Worm (Caenorhabditis elegans) whole organism, L4 larva: ENCODE data around the gene com-1.

Source experiments
- F10B5.3 ChIP-seq: sonication (generic microtip); optimal IDR thresholded peaks from 2 replicates; lab custom pipeline; 2016; ENCODE audit warnings: mild to moderate bottlenecking, missing genetic modification characterization, missing compliant biosample characterization
- F26F4.8 ChIP-seq: fragments of 200-800 bp; sonication (Bioruptor generic); conservative IDR thresholded peaks from 2 replicates; pipeline ENCODE4 v1.3.6; 2022; ENCODE audit warnings: missing genetic modification characterization, missing compliant biosample characterization
- F37D6.2 ChIP-seq: sonication (generic microtip); optimal IDR thresholded peaks from 2 replicates; lab custom pipeline; 2016; ENCODE audit warnings: mild to moderate bottlenecking, missing genetic modification characterization, missing compliant biosample characterization
- F44E2.7 ChIP-seq: fragments of 200-800 bp; sonication (Bioruptor generic); IDR thresholded peaks from 2 replicates; pipeline ENCODE4 v2.1.2; 2022; ENCODE audit warnings: missing genetic modification characterization, missing compliant biosample characterization
- F49E8.2 ChIP-seq: sonication (generic microtip); optimal IDR thresholded peaks from 2 replicates; lab custom pipeline; 2016; ENCODE audit warnings: missing compliant biosample characterization, mild to moderate bottlenecking, missing genetic modification characterization, borderline replicate concordance
- Y105C5A.15 ChIP-seq: fragments of 200-800 bp; sonication (Bioruptor generic); IDR thresholded peaks from 2 replicates; pipeline ENCODE4 v1.3.6; 2022; ENCODE audit warnings: missing genetic modification characterization, missing compliant biosample characterization
- Y75B8A.6 ChIP-seq: fragments of 200-800 bp; sonication (Bioruptor generic); IDR thresholded peaks from 2 replicates; pipeline ENCODE4 v1.3.6; 2022; ENCODE audit warnings: missing genetic modification reagents, missing genetic modification characterization, missing compliant biosample characterization
- ZK337.2 ChIP-seq: fragments of 200-800 bp; sonication (Bioruptor generic); IDR thresholded peaks from 2 replicates; pipeline ENCODE4 v1.3.6; 2022; ENCODE audit warnings: missing genetic modification reagents, missing genetic modification characterization, missing compliant biosample characterization
- ZK546.5 ChIP-seq, 2 experiments: sonication (generic microtip); optimal IDR thresholded peaks; 2 replicates each; lab custom pipeline; 2017; ENCODE audit warnings: missing biosample characterization in 2 of 2, missing genetic modification characterization in 2 of 2
- ama-1 ChIP-seq: fragments of 150-350 bp; optimal IDR thresholded peaks from 2 replicates; lab custom pipeline; 2014; ENCODE audit warnings: inconsistent platforms, mixed read lengths
- ceh-32 ChIP-seq: sonication (generic microtip); optimal IDR thresholded peaks from 2 replicates; lab custom pipeline; 2016; ENCODE audit warnings: mild to moderate bottlenecking, missing genetic modification characterization, missing compliant biosample characterization; ENCODE audit not compliant: poor library complexity
- ceh-44 ChIP-seq: fragments of 200-800 bp; sonication (Bioruptor generic); IDR thresholded peaks from 2 replicates; pipeline ENCODE4 v1.3.6; 2022; ENCODE audit warnings: missing genetic modification reagents, missing genetic modification characterization, missing compliant biosample characterization
- ceh-82 ChIP-seq: sonication (generic microtip); optimal IDR thresholded peaks from 2 replicates; lab custom pipeline; 2017; ENCODE audit warnings: missing biosample characterization, missing genetic modification characterization
- cey-2 ChIP-seq: sonication (generic microtip); optimal IDR thresholded peaks from 3 replicates; lab custom pipeline; 2017; ENCODE audit warnings: missing genetic modification characterization, mild to moderate bottlenecking, missing compliant biosample characterization, antibody characterized with exemption, borderline replicate concordance; ENCODE audit not compliant: insufficient read depth
- ctbp-1 ChIP-seq: fragments of 200-800 bp; sonication (Bioruptor generic); IDR thresholded peaks from 2 replicates; pipeline ENCODE4 v1.3.6; 2022; ENCODE audit warnings: missing genetic modification reagents, missing genetic modification characterization, missing compliant biosample characterization
- daf-8 ChIP-seq: fragments of 200-800 bp; sonication (Bioruptor generic); IDR thresholded peaks from 2 replicates; pipeline ENCODE4 v1.3.6; 2022; ENCODE audit warnings: missing genetic modification characterization, missing compliant biosample characterization
- dmd-6 ChIP-seq: fragments of 200-800 bp; sonication (Bioruptor generic); IDR thresholded peaks from 2 replicates; pipeline ENCODE4 v1.3.6; 2022; ENCODE audit warnings: missing genetic modification reagents, missing genetic modification characterization, missing compliant biosample characterization
- dpl-1 ChIP-seq: fragments of 150-350 bp; optimal IDR thresholded peaks from 2 replicates; lab custom pipeline; 2014; ENCODE audit warnings: missing biosample characterization, missing genetic modification reagents, missing genetic modification characterization
- hif-1 ChIP-seq, 2 experiments: sonication (generic microtip); optimal IDR thresholded peaks; 2 replicates each; lab custom pipeline; 2016 to 2017; ENCODE audit warnings: missing compliant biosample characterization in 2 of 2, missing genetic modification characterization in 2 of 2, missing genetic modification reagents in 2 of 2, missing genotype in 2 of 2, mild to moderate bottlenecking in 1 of 2
- hlh-30 ChIP-seq: sonication (generic microtip); optimal IDR thresholded peaks from 2 replicates; lab custom pipeline; 2017; ENCODE audit warnings: antibody characterized with exemption, mild to moderate bottlenecking, missing genetic modification characterization, missing compliant biosample characterization; ENCODE audit not compliant: insufficient read depth
- hmg-1.1 ChIP-seq: fragments of 200-800 bp; sonication (Bioruptor generic); IDR thresholded peaks from 2 replicates; pipeline ENCODE4 v1.3.6; 2022; ENCODE audit warnings: missing genetic modification reagents, missing genetic modification characterization, missing compliant biosample characterization
- jun-1 ChIP-seq: fragments of 150-350 bp; optimal IDR thresholded peaks from 2 replicates; lab custom pipeline; 2014; ENCODE audit warnings: missing biosample characterization, missing genetic modification reagents, missing genetic modification characterization
- lin-1 ChIP-seq: fragments of 200-800 bp; sonication (Bioruptor generic); IDR thresholded peaks from 2 replicates; pipeline ENCODE4 v1.3.6; 2022; ENCODE audit warnings: missing genetic modification reagents, missing genetic modification characterization, missing compliant biosample characterization
- lin-15B ChIP-seq: fragments of 150-350 bp; sonication (generic microtip); optimal IDR thresholded peaks from 3 replicates; lab custom pipeline; 2014; ENCODE audit warnings: missing biosample characterization, missing genetic modification characterization
- lin-29 ChIP-seq: fragments of 200-800 bp; sonication (Bioruptor generic); IDR thresholded peaks from 2 replicates; pipeline ENCODE4 v1.3.6; 2022; ENCODE audit warnings: missing genetic modification reagents, missing genetic modification characterization, missing compliant biosample characterization
- lin-38 ChIP-seq: fragments of 200-800 bp; sonication (Bioruptor generic); IDR thresholded peaks from 2 replicates; pipeline ENCODE4 v1.3.6; 2022; ENCODE audit warnings: missing genetic modification reagents, missing genetic modification characterization, missing compliant biosample characterization
- lsy-2 ChIP-seq, 2 experiments: fragments of 150-350 bp in 1 of 2; sonication (generic microtip) in 1 of 2; optimal IDR thresholded peaks; 2 replicates each; lab custom pipeline; 2014 to 2017; ENCODE audit warnings: missing biosample characterization in 2 of 2, missing genetic modification characterization in 2 of 2
- madf-5 ChIP-seq, 2 experiments: fragments of 200-800 bp; sonication (Bioruptor generic); IDR thresholded peaks; 2 replicates each; pipeline ENCODE4 v1.3.6; 2022; ENCODE audit warnings: missing compliant biosample characterization in 2 of 2, missing genetic modification characterization in 2 of 2
- mdl-1 ChIP-seq, 2 experiments: fragments of 150-350 bp in 1 of 2; sonication (generic microtip) in 1 of 2; optimal IDR thresholded peaks; 2 replicates each; lab custom pipeline; 2014 to 2017; ENCODE audit warnings: missing biosample characterization in 2 of 2, missing genetic modification characterization in 2 of 2
- mes-2 ChIP-seq: sonication (generic microtip); optimal IDR thresholded peaks from 2 replicates; lab custom pipeline; 2016; ENCODE audit warnings: missing genotype, mild to moderate bottlenecking, missing genetic modification characterization, missing compliant biosample characterization; ENCODE audit not compliant: poor library complexity, severe bottlenecking
- mxl-3 ChIP-seq: fragments of 200-800 bp; sonication (Bioruptor generic); optimal IDR thresholded peaks from 2 replicates; lab custom pipeline; 2018; ENCODE audit warnings: mild to moderate bottlenecking, missing genetic modification characterization, missing compliant biosample characterization
- nhr-10 ChIP-seq: fragments of 150-350 bp; optimal IDR thresholded peaks from 2 replicates; lab custom pipeline; 2014; ENCODE audit warnings: missing biosample characterization, missing genetic modification characterization
- nhr-11 ChIP-seq: fragments of 150-350 bp; optimal IDR thresholded peaks from 2 replicates; lab custom pipeline; 2014; ENCODE audit warnings: missing biosample characterization, missing genetic modification characterization
- nhr-237 ChIP-seq: sonication (generic microtip); optimal IDR thresholded peaks from 2 replicates; lab custom pipeline; 2017; ENCODE audit warnings: missing biosample characterization, missing genetic modification characterization
- nhr-25 ChIP-seq: sonication (generic microtip); optimal IDR thresholded peaks from 2 replicates; lab custom pipeline; 2017; ENCODE audit warnings: missing genetic modification characterization, mild to moderate bottlenecking, missing compliant biosample characterization, antibody characterized with exemption, moderate library complexity, borderline replicate concordance; ENCODE audit not compliant: insufficient read depth
- nhr-48 ChIP-seq: sonication (generic microtip); optimal IDR thresholded peaks from 2 replicates; lab custom pipeline; 2016; ENCODE audit warnings: mild to moderate bottlenecking, missing genetic modification characterization, missing compliant biosample characterization
- pha-4 ChIP-seq, 2 experiments: fragments of 150-350 bp in 1 of 2; fragments of 200-800 bp in 1 of 2; sonication (Bioruptor generic) in 1 of 2; IDR thresholded peaks in 1 of 2; optimal IDR thresholded peaks in 1 of 2; 2 replicates each; pipeline versions ENCODE4 v1.3.6 to Lab custom; 2014 to 2022; ENCODE audit warnings: missing genetic modification characterization in 2 of 2, missing genetic modification reagents in 2 of 2, missing biosample characterization in 1 of 2, missing compliant biosample characterization in 1 of 2
- php-3 ChIP-seq: fragments of 200-800 bp; sonication (Bioruptor generic); IDR thresholded peaks from 2 replicates; pipeline ENCODE4 v1.3.6; 2022; ENCODE audit warnings: missing genetic modification reagents, missing genetic modification characterization, missing compliant biosample characterization
- saeg-2 ChIP-seq: fragments of 200-800 bp; sonication (Bioruptor generic); IDR thresholded peaks from 2 replicates; pipeline ENCODE4 v1.3.6; 2022; ENCODE audit warnings: missing genetic modification reagents, missing genetic modification characterization, missing compliant biosample characterization
- tag-97 ChIP-seq: fragments of 200-800 bp; sonication (Bioruptor generic); IDR thresholded peaks from 2 replicates; pipeline ENCODE4 v1.3.6; 2022; ENCODE audit warnings: missing genetic modification characterization, missing compliant biosample characterization
- tra-1 ChIP-seq: fragments of 200-800 bp; sonication (Bioruptor generic); IDR thresholded peaks from 2 replicates; pipeline ENCODE4 v1.3.6; 2022; ENCODE audit warnings: missing genetic modification reagents, missing genetic modification characterization, missing compliant biosample characterization
- unc-130 ChIP-seq: sonication (generic microtip); optimal IDR thresholded peaks from 2 replicates; lab custom pipeline; 2016; ENCODE audit warnings: missing genetic modification reagents, missing genetic modification characterization, missing compliant biosample characterization
- unc-39 ChIP-seq: sonication (generic microtip); optimal IDR thresholded peaks from 2 replicates; lab custom pipeline; 2017; ENCODE audit warnings: missing biosample characterization, missing genetic modification characterization
- unc-62 ChIP-seq, 3 experiments: fragments of 150-350 bp in 1 of 3; sonication (generic microtip); optimal IDR thresholded peaks in 2 of 3; peaks in 1 of 3; 1 replicate in 1 of 3; 2 replicates in 2 of 3; lab custom pipeline; 2014 to 2017; ENCODE audit warnings: missing biosample characterization in 3 of 3, missing genetic modification characterization in 3 of 3, missing genetic modification reagents in 3 of 3, missing genotype in 1 of 3
- ztf-7 ChIP-seq: fragments of 150-350 bp; optimal IDR thresholded peaks from 2 replicates; lab custom pipeline; 2014; ENCODE audit warnings: missing biosample characterization, missing genetic modification characterization

Gene com-1

ce11 chrIII:10880083-10880482, 16.1 kb upstream of the com-1 start, which contains the start of gene C44B9.3:
Gene C44B9.3, minus strand, starts transcription at chrIII:10880183.
- no peak for TF ChIP-seq lin-29 (GFP tag; lab: Robert Waterston, UW)
- TF ChIP-seq ceh-82 (tag; lab: Kevin White, UChicago) = no peak
- TF ChIP-seq cey-2 (tag; lab: Kevin White, UChicago) = no peak
- no peak for TF ChIP-seq ama-1 (lab: Kevin White, UChicago)
- TF ChIP-seq pha-4 (GFP tag; IDR thresholded peaks at IDR 0.05; lab: Robert Waterston, UW) = no peak
- TF ChIP-seq pha-4 (tag; optimal IDR thresholded peaks at IDR 0.05; lab: Kevin White, UChicago) = no peak

DNA sequence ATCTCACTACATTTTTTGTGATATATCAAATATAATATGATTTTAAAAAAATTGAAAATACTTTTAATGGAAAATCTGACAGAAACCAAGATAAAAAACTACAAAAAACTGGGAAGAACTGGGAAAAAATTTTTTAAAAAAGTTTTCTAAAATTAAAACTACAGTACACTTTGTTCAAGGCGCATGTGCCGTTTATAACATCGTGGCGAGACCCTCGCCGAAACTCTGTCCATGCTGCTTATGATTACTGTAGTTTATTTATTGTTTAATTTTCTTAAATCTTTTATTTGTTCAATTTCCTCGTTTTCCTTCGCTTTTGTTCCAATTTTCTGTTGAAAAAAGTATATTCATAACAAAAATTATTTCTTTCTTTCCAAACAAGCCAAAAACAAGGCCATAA, 14.7 kb upstream of the com-1 start, which contains the start of gene athp-1:
Gene athp-1, plus strand, starts transcription at position 305 of the 400 bp plus-strand sequence.
- peak; percentile 46 for TF ChIP-seq lin-38
- TF ChIP-seq nhr-237 = no peak
- peak in 1 of 2 experiments; percentile 52 for TF ChIP-seq lsy-2 (tag; optimal IDR thresholded peaks at IDR 0.05; lab: Kevin White, UChicago)
- TF ChIP-seq unc-130 (GFP tag; lab: Kevin White, UChicago) = peak; percentile 26
- no peak for TF ChIP-seq lin-15B (tag; lab: Kevin White, UChicago)
- no peak for TF ChIP-seq unc-39
- peak; percentile 28 for TF ChIP-seq mes-2 (tag; lab: Kevin White, UChicago)
- TF ChIP-seq F49E8.2 (tag; lab: Kevin White, UChicago) = peak; percentile 7
- no peak for TF ChIP-seq nhr-25 (tag; lab: Kevin White, UChicago)
- TF ChIP-seq ztf-7 (tag; lab: Kevin White, UChicago) = no peak

DNA sequence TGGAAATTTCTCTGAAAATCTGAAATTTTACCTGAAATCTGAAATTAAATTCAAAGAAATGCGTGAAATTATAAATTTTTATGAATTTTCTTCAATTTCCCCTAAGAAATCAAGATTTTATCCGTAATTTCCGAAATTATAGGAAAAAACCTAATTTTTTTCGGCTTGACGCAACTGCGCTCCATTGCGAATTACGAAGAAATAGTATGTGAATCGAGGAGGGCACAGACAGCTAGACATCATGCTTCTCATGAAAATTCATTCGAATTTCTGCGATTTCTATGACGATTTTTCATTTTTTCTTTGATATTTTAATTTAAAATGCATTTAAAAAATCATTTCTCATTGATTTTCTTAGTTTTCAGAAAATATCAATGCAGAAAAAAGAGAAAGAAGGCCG, 14.2 kb upstream of the com-1 start:
- TF ChIP-seq F10B5.3 (tag; lab: Kevin White, UChicago) (no peak), nhr-11 (tag; lab: Kevin White, UChicago) (peak; percentile 24), hmg-1.1 (GFP tag; lab: Robert Waterston, UW) (no peak), lin-1 (GFP tag; lab: Robert Waterston, UW) (no peak), daf-8 (GFP tag; lab: Robert Waterston, UW) (no peak), lin-38 (peak; percentile 98), php-3 (GFP tag; lab: Robert Waterston, UW) (no peak), unc-62 (GFP tag; optimal IDR thresholded peaks at IDR 0.05 in 1 of 2; lab: Kevin White, UChicago) (peak in 1 of 2 experiments; percentile 24), unc-62 (tag; optimal IDR thresholded peaks at IDR 0.05; lab: Kevin White, UChicago) (no peak), nhr-25 (tag; lab: Kevin White, UChicago) (no peak), mxl-3 (GFP tag; lab: Kevin White, UChicago) (no peak), jun-1 (tag; lab: Kevin White, UChicago) (no peak), Y105C5A.15 (GFP tag; lab: Robert Waterston, UW) (no peak), F26F4.8 (GFP tag; lab: Robert Waterston, UW) (no peak), ceh-44 (GFP tag; lab: Robert Waterston, UW) (no peak), dpl-1 (GFP tag; lab: Kevin White, UChicago) (peak; percentile 67), tag-97 (GFP tag; lab: Robert Waterston, UW) (no peak), F37D6.2 (tag; lab: Kevin White, UChicago) (no peak), saeg-2 (GFP tag; lab: Robert Waterston, UW) (no peak), unc-39 (no peak), hlh-30 (tag; lab: Kevin White, UChicago) (peak; percentile 51), nhr-10 (tag; lab: Kevin White, UChicago) (no peak), mdl-1 (tag; optimal IDR thresholded peaks at IDR 0.05; lab: Kevin White, UChicago) (no peak), ZK546.5 (tag; optimal IDR thresholded peaks at IDR 0.05; lab: Kevin White, UChicago) (no peak), dmd-6 (no peak), Y75B8A.6 (GFP tag; lab: Robert Waterston, UW) (no peak), nhr-48 (tag; lab: Kevin White, UChicago) (no peak), ZK337.2 (GFP tag; lab: Robert Waterston, UW) (no peak), unc-130 (GFP tag; lab: Kevin White, UChicago) (no peak), madf-5 (GFP tag; IDR thresholded peaks at IDR 0.05; lab: Robert Waterston, UW) (no peak), hif-1 (tag; optimal IDR thresholded peaks at IDR 0.05; lab: Kevin White, UChicago) (no peak), ctbp-1 (no peak), ceh-32 (tag; lab: Kevin White, UChicago) (no peak), nhr-237 (no peak), tra-1 (GFP tag; lab: Robert Waterston, UW) (no peak), F44E2.7 (GFP tag; lab: Robert Waterston, UW) (no peak)
